Fruit fly (Drosophila melanogaster): Measurements from ENCODE around the gene CG8661.
A peak's percentile ranks its signal among the peaks of the same experiment; 100 is the strongest.

Gene CG8661

DNA sequence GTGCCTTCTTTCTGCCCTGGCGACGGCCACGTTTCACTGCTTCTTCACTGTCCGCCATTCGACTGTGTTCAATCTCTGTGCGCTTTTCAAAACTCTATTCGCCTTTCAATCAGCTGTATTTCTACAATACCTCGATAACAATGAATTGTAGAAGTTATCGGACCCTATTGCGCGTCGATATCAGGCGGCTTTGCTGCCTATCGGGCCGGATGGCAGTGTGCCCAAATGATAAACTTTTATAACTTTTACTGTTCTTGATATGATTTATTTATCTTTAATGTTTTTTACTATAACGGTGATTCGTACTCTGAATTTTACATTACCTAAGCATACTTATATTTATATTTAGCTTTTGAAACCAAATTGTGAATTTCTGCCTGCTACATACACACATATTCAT, 39.4 kb downstream of the CG8661 start, which contains the start of gene CG8915 (continued):
- TF ChIP-seq CG7357 (GFP tag; IDR thresholded peaks at IDR 0.05) (no peak), hbn (GFP tag; IDR thresholded peaks at IDR 0.05; ENCODE audit: partially characterized antibody) (peak; percentile 46; the same call in 1 of the 2 replicates), ara (GFP tag; IDR thresholded peaks at IDR 0.05) (no peak), Oli (tag; optimal IDR thresholded peaks at IDR 0.05) (no peak), CG34224 (GFP tag; IDR thresholded peaks at IDR 0.05; ENCODE audit: partially characterized antibody) (peak; percentile 77), pzg (GFP tag; optimal IDR thresholded peaks at IDR 0.05) (peak; percentile 34), slp2 (GFP tag; optimal IDR thresholded peaks at IDR 0.05) (no peak), NC2α (GFP tag; optimal IDR thresholded peaks at IDR 0.05) (no peak), Bgb (GFP tag; IDR thresholded peaks at IDR 0.05; ENCODE audit: partially characterized antibody) (peak; percentile 62), lov (optimal IDR thresholded peaks at IDR 0.05) (no peak), lov (GFP tag; IDR thresholded peaks at IDR 0.05) (no peak), Blimp-1 (GFP tag; optimal IDR thresholded peaks at IDR 0.05) (no peak), pros (GFP tag; optimal IDR thresholded peaks at IDR 0.05) (no peak), Ets97D (GFP tag; optimal IDR thresholded peaks at IDR 0.05) (peak; percentile 9), CoRest (tag; optimal IDR thresholded peaks at IDR 0.05) (peak; percentile 21), CG6791 (GFP tag; IDR thresholded peaks at IDR 0.05; ENCODE audit: partially characterized antibody) (peak; percentile 80), nerfin-2 (GFP tag; IDR thresholded peaks at IDR 0.05; ENCODE audit: partially characterized antibody) (peak; percentile 65), CG13287 (GFP tag; IDR thresholded peaks at IDR 0.05; ENCODE audit: partially characterized antibody) (peak; percentile 75), CG12391 (tag; optimal IDR thresholded peaks at IDR 0.05) (peak; percentile 5), Scr (GFP tag; IDR thresholded peaks at IDR 0.05; ENCODE audit: partially characterized antibody) (peak; percentile 49), CG30020 (tag; optimal IDR thresholded peaks at IDR 0.05) (peak; percentile 14), MESR4 (GFP tag; optimal IDR thresholded peaks at IDR 0.05) (peak; percentile 43), CG14860 (GFP tag; IDR thresholded peaks at IDR 0.05; ENCODE audit: partially characterized antibody) (peak; percentile 45), zen (tag; optimal IDR thresholded peaks at IDR 0.05) (no peak), fu2 (GFP tag; optimal IDR thresholded peaks at IDR 0.05) (no peak), CG12769 (tag; optimal IDR thresholded peaks at IDR 0.05) (no peak), esg (GFP tag; conservative IDR thresholded peaks at IDR 0.05) (no peak), CG7839 (tag; optimal IDR thresholded peaks at IDR 0.05) (peak; percentile 18), trem (tag; optimal IDR thresholded peaks at IDR 0.05) (peak; percentile 22), CG4820 (GFP tag; optimal IDR thresholded peaks at IDR 0.05) (no peak), CG15601 (tag; optimal IDR thresholded peaks at IDR 0.05) (peak; percentile 56), CG11093 (GFP tag; IDR thresholded peaks at IDR 0.05) (no peak), Dll (GFP tag; IDR thresholded peaks at IDR 0.05; ENCODE audit: partially characterized antibody) (peak; percentile 62; the same call in 3 of the 4 replicates), CG8924 (tag; optimal IDR thresholded peaks at IDR 0.05) (no peak), CG2875 (GFP tag; optimal IDR thresholded peaks at IDR 0.05) (no peak), vnd (GFP tag; IDR thresholded peaks at IDR 0.05; ENCODE audit: partially characterized antibody) (peak; percentile 48; the same call in 1 of the 3 replicates), ci (GFP tag; IDR thresholded peaks at IDR 0.05) (no peak), schlank (tag; optimal IDR thresholded peaks at IDR 0.05) (no peak), CG11560 (tag; IDR thresholded peaks at IDR 0.05) (no peak), phol (tag; optimal IDR thresholded peaks at IDR 0.05) (peak; percentile 18), CG2120 (GFP tag; optimal IDR thresholded peaks at IDR 0.05) (peak; percentile 24), repo (GFP tag; optimal IDR thresholded peaks at IDR 0.05) (no peak), BEAF-32 (GFP tag; optimal IDR thresholded peaks at IDR 0.05) (peak; percentile 46), zen2 (GFP tag; IDR thresholded peaks at IDR 0.05; ENCODE audit: partially characterized antibody) (peak; percentile 63), dmrt99B (tag; optimal IDR thresholded peaks at IDR 0.05) (no peak), her (GFP tag; optimal IDR thresholded peaks at IDR 0.05) (no peak), Dref (GFP tag; IDR thresholded peaks at IDR 0.05) (peak; percentile 75), CG12659 (GFP tag; optimal IDR thresholded peaks at IDR 0.05) (peak; percentile 32), MBD-R2 (GFP tag; IDR thresholded peaks at IDR 0.05) (peak; percentile 69)
